Fruit fly (Drosophila melanogaster): ENCODE measurements around the gene Pa1.

The Pa1 gene

DNA sequence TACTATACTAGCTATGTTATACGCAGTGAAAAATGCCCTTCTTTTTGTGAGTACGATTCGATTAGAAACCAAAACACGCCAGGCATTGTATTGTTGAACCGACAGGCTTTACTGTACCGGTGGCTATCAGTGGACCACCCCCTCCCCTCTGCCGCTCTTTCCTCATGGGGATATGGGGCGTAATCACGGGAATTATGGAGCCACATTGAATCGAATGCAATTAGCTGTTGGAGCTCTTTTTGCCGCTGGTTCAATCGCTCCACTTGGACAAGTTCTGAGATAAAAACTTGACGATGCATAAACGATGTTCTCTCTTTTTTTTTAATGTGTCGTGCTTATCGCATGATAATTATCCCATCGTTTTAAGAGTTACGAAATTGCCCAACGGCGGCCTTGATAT is 16.9 kb upstream of the Pa1 start:
- TF ChIP-seq psq (optimal IDR thresholded peaks at IDR 0.05) (no peak), Sin3A (optimal IDR thresholded peaks at IDR 0.05) (no peak), ttk (optimal IDR thresholded peaks at IDR 0.05) (no peak), Myc (optimal IDR thresholded peaks at IDR 0.05) (no peak), h (optimal IDR thresholded peaks at IDR 0.05) (no peak), insv (optimal IDR thresholded peaks at IDR 0.05) (no peak)

dm6 chrX:11342771-11343170 is 16.3 kb upstream of the Pa1 start:
- TF ChIP-seq Sin3A (optimal IDR thresholded peaks at IDR 0.05): no peak
- no peak for TF ChIP-seq Myc (optimal IDR thresholded peaks at IDR 0.05)

DNA sequence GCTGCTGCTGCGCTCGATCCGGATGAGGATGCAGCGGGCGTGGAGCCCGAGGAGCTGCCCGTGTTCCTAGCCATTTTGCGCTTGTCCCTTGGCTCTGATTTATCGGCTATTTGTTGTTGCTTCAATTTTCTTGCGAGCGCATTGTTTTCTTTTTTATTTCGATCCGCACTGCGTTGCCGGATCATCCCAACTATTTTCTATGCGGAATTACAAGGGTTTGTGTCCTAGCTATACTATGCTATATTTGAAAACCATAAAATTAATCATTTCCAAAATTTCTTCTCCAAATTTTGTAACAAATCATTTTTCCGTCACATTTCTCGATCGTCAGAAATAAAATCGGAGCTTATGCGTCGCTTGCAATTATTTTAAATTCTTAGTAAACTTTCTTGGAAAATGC is 11.2 kb upstream of the Pa1 start, which contains the start of the genes GCS1 and CG11756:
Gene GCS1 (minus strand): TSS at position 193 of the 400 bp plus-strand sequence.
Gene CG11756 (plus strand): TSS at position 312 of the 400 bp plus-strand sequence.
- no peak for TF ChIP-seq Sin3A (optimal IDR thresholded peaks at IDR 0.05)
- no peak for TF ChIP-seq psq (optimal IDR thresholded peaks at IDR 0.05)
- no peak for TF ChIP-seq ttk (optimal IDR thresholded peaks at IDR 0.05)
- no peak for TF ChIP-seq h (optimal IDR thresholded peaks at IDR 0.05)
- no peak for TF ChIP-seq insv (optimal IDR thresholded peaks at IDR 0.05)
- no peak for TF ChIP-seq Myc (optimal IDR thresholded peaks at IDR 0.05)

dm6 chrX:11348829-11349228 is 10.2 kb upstream of the Pa1 start, which contains the start of gene CG1738:
TSS of gene CG1738 (plus strand) at chrX:11349049.
- no peak for TF ChIP-seq psq (optimal IDR thresholded peaks at IDR 0.05)
- TF ChIP-seq insv (optimal IDR thresholded peaks at IDR 0.05): no peak
- no peak for TF ChIP-seq h (optimal IDR thresholded peaks at IDR 0.05)
- TF ChIP-seq Sin3A (optimal IDR thresholded peaks at IDR 0.05): no peak
- TF ChIP-seq ttk (optimal IDR thresholded peaks at IDR 0.05): no peak
- TF ChIP-seq Myc (optimal IDR thresholded peaks at IDR 0.05): no peak

dm6 chrX:11349780-11350179 is 9.3 kb upstream of the Pa1 start, which contains the start of gene NdufV3:
TSS of gene NdufV3 (plus strand) at chrX:11349998.
- TF ChIP-seq Sin3A (optimal IDR thresholded peaks at IDR 0.05): no peak
- TF ChIP-seq ttk (optimal IDR thresholded peaks at IDR 0.05): no peak
- TF ChIP-seq psq (optimal IDR thresholded peaks at IDR 0.05): no peak
- TF ChIP-seq insv (optimal IDR thresholded peaks at IDR 0.05): no peak
- TF ChIP-seq h (optimal IDR thresholded peaks at IDR 0.05): no peak
- no peak for TF ChIP-seq Myc (optimal IDR thresholded peaks at IDR 0.05)

dm6 chrX:11350505-11351327 is 8.3 kb upstream of the Pa1 start, which contains the start of gene CG1737:
TSS of gene CG1737 (plus strand) at chrX:11350608.
- TF ChIP-seq psq (optimal IDR thresholded peaks at IDR 0.05): no peak
- no peak for TF ChIP-seq Myc (optimal IDR thresholded peaks at IDR 0.05)
- TF ChIP-seq Sin3A (optimal IDR thresholded peaks at IDR 0.05): no peak
- TF ChIP-seq h (optimal IDR thresholded peaks at IDR 0.05): no peak
- no peak for TF ChIP-seq insv (optimal IDR thresholded peaks at IDR 0.05)
- no peak for TF ChIP-seq ttk (optimal IDR thresholded peaks at IDR 0.05)

DNA sequence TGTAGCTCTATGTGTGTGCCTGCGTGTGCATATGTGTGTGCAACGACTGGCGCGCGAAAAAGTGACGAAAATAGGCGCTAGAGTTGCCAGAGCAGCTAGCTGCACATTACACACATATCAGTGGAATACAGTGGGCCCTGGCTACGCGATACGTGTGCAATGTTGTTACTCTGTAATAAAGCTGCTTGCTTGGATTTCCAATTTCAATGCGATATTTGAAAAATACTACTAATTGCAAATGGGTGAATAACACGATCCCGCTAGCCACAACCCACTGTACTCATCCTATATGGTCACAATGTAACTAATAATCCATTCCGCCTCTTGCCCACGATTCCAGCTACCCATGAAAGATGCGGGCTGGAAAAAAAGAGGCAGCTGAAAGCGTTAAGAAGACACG is 7.7 kb upstream of the Pa1 start:
- TF ChIP-seq ttk (optimal IDR thresholded peaks at IDR 0.05): no peak
- no peak for TF ChIP-seq Sin3A (optimal IDR thresholded peaks at IDR 0.05)
- TF ChIP-seq h (optimal IDR thresholded peaks at IDR 0.05): no peak
- TF ChIP-seq insv (optimal IDR thresholded peaks at IDR 0.05): no peak
- TF ChIP-seq Myc (optimal IDR thresholded peaks at IDR 0.05): no peak

dm6 chrX:11355708-11356174 is 3.3 kb upstream of the Pa1 start, which contains the start of gene dsh:
TSS of gene dsh (plus strand) at chrX:11355881.
- TF ChIP-seq Sin3A (optimal IDR thresholded peaks at IDR 0.05) (no peak), ttk (optimal IDR thresholded peaks at IDR 0.05) (no peak), Myc (optimal IDR thresholded peaks at IDR 0.05) (no peak), h (optimal IDR thresholded peaks at IDR 0.05) (no peak), psq (optimal IDR thresholded peaks at IDR 0.05) (no peak), insv (optimal IDR thresholded peaks at IDR 0.05) (no peak)

dm6 chrX:11356648-11357047 is 2.4 kb upstream of the Pa1 start:
- TF ChIP-seq Myc (optimal IDR thresholded peaks at IDR 0.05): no peak
- peak; percentile 64 for TF ChIP-seq ttk (optimal IDR thresholded peaks at IDR 0.05)
- TF ChIP-seq psq (optimal IDR thresholded peaks at IDR 0.05): no peak
- TF ChIP-seq h (optimal IDR thresholded peaks at IDR 0.05): no peak

DNA sequence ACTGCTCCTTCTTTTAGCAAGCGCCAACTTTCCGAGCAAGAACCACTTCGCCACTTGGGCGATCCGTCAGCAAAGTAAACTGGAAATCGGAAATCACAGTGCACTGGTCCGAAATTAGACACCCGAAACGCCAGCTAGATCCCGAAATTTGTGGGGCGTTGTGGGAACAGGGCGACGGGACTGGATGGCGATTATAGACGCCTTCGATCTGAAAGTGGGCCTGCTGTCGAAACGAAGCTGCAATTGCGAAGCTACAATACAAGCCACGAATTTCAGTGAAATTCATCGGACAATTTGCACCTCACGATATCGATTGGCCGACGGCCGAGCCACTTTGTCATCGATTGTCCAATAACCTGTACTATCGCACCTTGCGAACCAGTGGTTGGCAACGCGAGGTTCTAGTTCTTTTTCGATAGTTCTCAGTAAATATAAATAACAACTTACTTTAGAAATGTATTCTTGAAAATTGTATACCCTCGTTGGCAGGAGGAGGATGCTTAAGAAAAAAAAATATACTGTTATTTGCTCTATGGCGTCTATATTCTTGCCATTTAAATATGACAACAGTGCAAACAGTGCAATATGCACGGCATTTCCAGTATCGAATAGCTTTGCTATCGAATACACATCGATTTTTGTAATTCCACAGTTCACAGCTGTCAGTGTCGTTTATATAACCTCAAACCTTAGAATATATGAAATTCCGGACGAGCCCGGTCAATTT is 8.9 kb downstream of the Pa1 start, which contains the start of the genes hop and Tim8:
Gene hop (minus strand): TSS at position 316 of the 727 bp plus-strand sequence.
Gene Tim8 (plus strand): TSS at position 663 of the 727 bp plus-strand sequence.
- peak; percentile 90 for TF ChIP-seq psq (optimal IDR thresholded peaks at IDR 0.05)
- TF ChIP-seq h (optimal IDR thresholded peaks at IDR 0.05): no peak
- TF ChIP-seq Myc (optimal IDR thresholded peaks at IDR 0.05): no peak
- no peak for TF ChIP-seq ttk (optimal IDR thresholded peaks at IDR 0.05)
- TF ChIP-seq insv (optimal IDR thresholded peaks at IDR 0.05): no peak
- no peak for TF ChIP-seq Sin3A (optimal IDR thresholded peaks at IDR 0.05)

dm6 chrX:11369374-11369773 is 10.3 kb downstream of the Pa1 start, which contains the start of gene dlg1:
TSS of gene dlg1 (plus strand) at chrX:11369665.
- TF ChIP-seq psq (optimal IDR thresholded peaks at IDR 0.05): peak; percentile 53
- TF ChIP-seq h (optimal IDR thresholded peaks at IDR 0.05): no peak
- TF ChIP-seq insv (optimal IDR thresholded peaks at IDR 0.05): peak; percentile 86
- no peak for TF ChIP-seq Myc (optimal IDR thresholded peaks at IDR 0.05)

dm6 chrX:11370792-11371191 is 11.8 kb downstream of the Pa1 start:
- TF ChIP-seq psq (optimal IDR thresholded peaks at IDR 0.05) (no peak), insv (optimal IDR thresholded peaks at IDR 0.05) (no peak), h (optimal IDR thresholded peaks at IDR 0.05) (no peak)

Data from Kc167 (cell line).